Fruit fly (Drosophila melanogaster) S2 (cell line): Measurements from ENCODE around the gene Abl.

Experiments used
- CG8478 ChIP-seq: fragments of >200 bp; optimal IDR thresholded peaks from 2 replicates; lab custom pipeline; 2018
- CTCF ChIP-seq, 2 experiments: fragments of >200 bp; optimal IDR thresholded peaks; 2 replicates each; lab custom pipeline; 2018

DNA sequence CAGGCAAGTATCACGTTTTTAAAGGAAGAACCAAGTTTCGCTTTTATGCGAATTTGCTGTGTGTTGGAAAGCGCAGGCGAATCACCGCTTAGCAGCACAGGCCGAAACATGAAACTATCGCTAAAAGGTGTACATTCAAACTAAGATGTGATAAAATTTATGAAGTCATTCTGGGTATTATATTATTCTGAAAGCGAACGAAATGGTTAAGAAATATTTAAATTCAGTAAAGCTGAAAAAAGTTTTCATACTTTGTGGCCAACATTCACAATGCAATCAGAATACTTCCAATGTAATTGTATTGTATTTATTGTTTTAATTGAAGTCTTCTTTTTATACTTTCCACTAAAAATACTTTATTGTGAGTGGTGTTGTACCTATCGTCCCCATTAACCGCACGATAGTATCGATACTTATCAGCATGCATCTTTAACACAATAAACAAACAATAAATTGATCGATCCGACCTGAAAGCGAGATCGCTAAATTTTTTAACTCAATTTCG lies 66.4 kb downstream of the Abl start, which contains the start of gene Smn:
- TF ChIP-seq CG8478 (no peak), CTCF (optimal IDR thresholded peaks at IDR 0.05; lab: Kevin White, UChicago) (no peak)
